Worm (Caenorhabditis elegans) whole organism, young adult: ENCODE data around the gene calu-1.

Experiments used
- B0035.1 ChIP-seq: sonication (generic microtip); optimal IDR thresholded peaks from 2 replicates; lab custom pipeline; 2016; ENCODE audit warnings: missing genetic modification characterization, mild to moderate bottlenecking, missing compliant biosample characterization, missing genotype, missing genetic modification reagents
- C06A6.2 ChIP-seq: fragments of 200-800 bp; sonication (Bioruptor generic); conservative IDR thresholded peaks from 2 replicates; pipeline ENCODE4 v1.3.6; 2022; ENCODE audit warnings: missing genetic modification characterization, missing compliant biosample characterization
- D2030.7 ChIP-seq: fragments of 200-800 bp; sonication (Bioruptor generic); IDR thresholded peaks from 2 replicates; pipeline ENCODE4 v1.3.6; 2022; ENCODE audit warnings: missing genetic modification reagents, missing genetic modification characterization, missing compliant biosample characterization
- F52B5.7 ChIP-seq: sonication (generic microtip); optimal IDR thresholded peaks from 2 replicates; lab custom pipeline; 2016; ENCODE audit warnings: mild to moderate bottlenecking, missing genetic modification characterization, missing compliant biosample characterization
- F57C9.4 ChIP-seq: sonication (generic microtip); optimal IDR thresholded peaks from 2 replicates; lab custom pipeline; 2017; ENCODE audit warnings: mild to moderate bottlenecking, missing genetic modification characterization, missing compliant biosample characterization
- K11D2.4 ChIP-seq: fragments of 200-800 bp; sonication (Bioruptor generic); IDR thresholded peaks from 2 replicates; pipeline ENCODE4 v1.3.6; 2022; ENCODE audit warnings: missing genetic modification reagents, missing genetic modification characterization, missing compliant biosample characterization
- K12H6.12 ChIP-seq: fragments of 200-800 bp; sonication (Bioruptor generic); optimal IDR thresholded peaks from 2 replicates; lab custom pipeline; 2018; ENCODE audit warnings: mild to moderate bottlenecking, missing genetic modification characterization, missing compliant biosample characterization
- Y53G8AR.9 ChIP-seq: fragments of 200-800 bp; sonication (Bioruptor generic); conservative IDR thresholded peaks from 2 replicates; pipeline ENCODE4 v1.3.6; 2022; ENCODE audit warnings: missing genetic modification reagents, missing genetic modification characterization, missing compliant biosample characterization
- Y95B8A.8 ChIP-seq: fragments of 200-800 bp; sonication (Bioruptor generic); IDR thresholded peaks from 2 replicates; pipeline ENCODE4 v1.3.6; 2022; ENCODE audit warnings: missing genetic modification reagents, missing genetic modification characterization, missing compliant biosample characterization
- ZK185.1 ChIP-seq: sonication (generic microtip); optimal IDR thresholded peaks from 2 replicates; lab custom pipeline; 2016; ENCODE audit warnings: mild to moderate bottlenecking, missing genetic modification characterization, missing compliant biosample characterization; ENCODE audit not compliant: poor library complexity, severe bottlenecking
- aptf-3 ChIP-seq: fragments of 200-800 bp; sonication (Bioruptor generic); IDR thresholded peaks from 2 replicates; pipeline ENCODE4 v1.3.6; 2022; ENCODE audit warnings: missing genetic modification characterization, missing compliant biosample characterization
- atf-7 ChIP-seq: sonication (generic microtip); optimal IDR thresholded peaks from 2 replicates; lab custom pipeline; 2017; ENCODE audit warnings: mild to moderate bottlenecking, missing genetic modification characterization, missing compliant biosample characterization
- attf-3 ChIP-seq: fragments of 200-800 bp; sonication (Bioruptor generic); conservative IDR thresholded peaks from 2 replicates; pipeline ENCODE4 v1.3.6; 2022; ENCODE audit warnings: missing genetic modification reagents, missing genetic modification characterization, missing compliant biosample characterization
- bed-1 ChIP-seq: fragments of 200-800 bp; sonication (Bioruptor generic); IDR thresholded peaks from 2 replicates; pipeline ENCODE4 v1.3.6; 2022; ENCODE audit warnings: missing genetic modification reagents, missing genetic modification characterization, missing compliant biosample characterization
- bed-2 ChIP-seq: fragments of 200-800 bp; sonication (Bioruptor generic); IDR thresholded peaks from 2 replicates; pipeline ENCODE4 v1.3.6; 2022; ENCODE audit warnings: missing genetic modification reagents, missing genetic modification characterization, missing compliant biosample characterization
- cebp-1 ChIP-seq, 2 experiments: fragments of 200-800 bp in 1 of 2; sonication (Bioruptor generic) in 1 of 2; sonication (generic microtip) in 1 of 2; IDR thresholded peaks in 1 of 2; optimal IDR thresholded peaks in 1 of 2; 2 replicates each; pipeline versions ENCODE4 v1.3.6 to Lab custom; 2017 to 2022; ENCODE audit warnings: missing compliant biosample characterization in 2 of 2, missing genetic modification characterization in 2 of 2, mild to moderate bottlenecking in 1 of 2, missing genetic modification reagents in 1 of 2, moderate library complexity in 1 of 2
- cebp-2 ChIP-seq: fragments of 200-800 bp; sonication (Bioruptor generic); IDR thresholded peaks from 2 replicates; pipeline ENCODE4 v1.3.6; 2022; ENCODE audit warnings: missing genetic modification characterization, missing compliant biosample characterization
- ceh-58 ChIP-seq: fragments of 200-800 bp; sonication (Bioruptor generic); IDR thresholded peaks from 2 replicates; pipeline ENCODE4 v1.3.6; 2022; ENCODE audit warnings: missing genetic modification characterization, missing compliant biosample characterization
- dox-1 ChIP-seq: fragments of 200-800 bp; sonication (Bioruptor generic); IDR thresholded peaks from 2 replicates; pipeline ENCODE4 v1.3.6; 2022; ENCODE audit warnings: missing genetic modification reagents, missing genetic modification characterization, missing compliant biosample characterization
- dpl-1 ChIP-seq: fragments of 150-350 bp; optimal IDR thresholded peaks from 2 replicates; lab custom pipeline; 2014; ENCODE audit warnings: missing biosample characterization, missing genetic modification reagents, missing genetic modification characterization
- efl-1 ChIP-seq: fragments of 150-350 bp; optimal IDR thresholded peaks from 2 replicates; lab custom pipeline; 2014; ENCODE audit warnings: missing biosample characterization, missing genetic modification reagents, missing genetic modification characterization
- him-1 ChIP-seq: sonication (generic microtip); optimal IDR thresholded peaks from 2 replicates; lab custom pipeline; 2016; ENCODE audit warnings: missing genotype, missing genetic modification reagents, missing genetic modification characterization, missing compliant biosample characterization
- hmg-1.2 ChIP-seq: fragments of 200-800 bp; sonication (Bioruptor generic); IDR thresholded peaks from 2 replicates; pipeline ENCODE4 v1.3.6; 2022; ENCODE audit warnings: missing genetic modification reagents, missing genetic modification characterization, missing compliant biosample characterization
- madf-10 ChIP-seq: sonication (generic microtip); optimal IDR thresholded peaks from 2 replicates; lab custom pipeline; 2016; ENCODE audit warnings: mild to moderate bottlenecking, missing genetic modification characterization, missing compliant biosample characterization
- mel-28 ChIP-seq: sonication (generic microtip); optimal IDR thresholded peaks from 2 replicates; lab custom pipeline; 2016; ENCODE audit warnings: borderline replicate concordance, mild to moderate bottlenecking, missing genetic modification characterization, missing compliant biosample characterization
- mes-4 ChIP-seq: sonication (generic microtip); optimal IDR thresholded peaks from 2 replicates; lab custom pipeline; 2016; ENCODE audit warnings: missing genotype, missing genetic modification characterization, missing compliant biosample characterization
- nfyb-1 ChIP-seq: fragments of 200-800 bp; sonication (Bioruptor generic); IDR thresholded peaks from 2 replicates; pipeline ENCODE4 v1.3.6; 2022; ENCODE audit warnings: missing genetic modification reagents, missing genetic modification characterization, missing compliant biosample characterization
- nhr-27 ChIP-seq: fragments of 200-800 bp; sonication (Bioruptor generic); optimal IDR thresholded peaks from 2 replicates; lab custom pipeline; 2018; ENCODE audit warnings: mild to moderate bottlenecking, missing genetic modification characterization, moderate library complexity, missing compliant biosample characterization
- nhr-80 ChIP-seq: sonication (generic microtip); optimal IDR thresholded peaks from 2 replicates; lab custom pipeline; 2016; ENCODE audit warnings: missing genetic modification characterization, missing compliant biosample characterization
- nhr-90 ChIP-seq: sonication (generic microtip); optimal IDR thresholded peaks from 2 replicates; lab custom pipeline; 2016; ENCODE audit warnings: missing genotype, mild to moderate bottlenecking, missing genetic modification characterization, missing compliant biosample characterization
- pha-4 ChIP-seq: fragments of 150-350 bp; sonication (generic microtip); optimal IDR thresholded peaks from 2 replicates; lab custom pipeline; 2014; ENCODE audit warnings: missing biosample characterization, missing genetic modification reagents, missing genetic modification characterization
- rcor-1 ChIP-seq: fragments of 200-800 bp; sonication (Bioruptor generic); IDR thresholded peaks from 2 replicates; pipeline ENCODE4 v1.3.6; 2022; ENCODE audit warnings: missing genetic modification reagents, missing genetic modification characterization, missing compliant biosample characterization
- sdz-38 ChIP-seq: sonication (generic microtip); optimal IDR thresholded peaks from 2 replicates; lab custom pipeline; 2016; ENCODE audit warnings: missing genotype, missing genetic modification characterization, missing compliant biosample characterization
- snpc-1.1 ChIP-seq: sonication (generic microtip); optimal IDR thresholded peaks from 2 replicates; lab custom pipeline; 2017; ENCODE audit warnings: missing genetic modification characterization, mild to moderate bottlenecking, missing compliant biosample characterization, antibody characterized with exemption, moderate library complexity, missing genotype, missing genetic modification reagents; ENCODE audit not compliant: insufficient read depth
- unc-130 ChIP-seq: sonication (generic microtip); optimal IDR thresholded peaks from 2 replicates; lab custom pipeline; 2016; ENCODE audit warnings: missing genetic modification reagents, missing genetic modification characterization, missing compliant biosample characterization
- unc-62 ChIP-seq: fragments of 150-350 bp; optimal IDR thresholded peaks from 2 replicates; lab custom pipeline; 2014; ENCODE audit warnings: missing biosample characterization, missing genetic modification reagents, missing genetic modification characterization
- zfh-2 ChIP-seq: fragments of 200-800 bp; sonication (Bioruptor generic); conservative IDR thresholded peaks from 2 replicates; pipeline ENCODE4 v1.3.6; 2022; ENCODE audit warnings: missing genetic modification reagents, missing genetic modification characterization, missing compliant biosample characterization
- ztf-18 ChIP-seq: sonication (generic microtip); optimal IDR thresholded peaks from 2 replicates; lab custom pipeline; 2016; ENCODE audit warnings: missing genotype, mild to moderate bottlenecking, missing genetic modification characterization, missing compliant biosample characterization
- ztf-3 ChIP-seq: fragments of 200-800 bp; sonication (Bioruptor generic); optimal IDR thresholded peaks from 2 replicates; lab custom pipeline; 2018; ENCODE audit warnings: mild to moderate bottlenecking, missing genetic modification characterization, missing compliant biosample characterization

calu-1 gene

ce11 chrX:4982009-4982625, 11.4 kb upstream of the calu-1 start (continued):
- TF ChIP-seq cebp-1 (GFP tag; IDR thresholded peaks at IDR 0.05; lab: Robert Waterston, UW), result no peak
- TF ChIP-seq cebp-1 (tag; optimal IDR thresholded peaks at IDR 0.05; lab: Kevin White, UChicago), result peak; percentile 47
- TF ChIP-seq ceh-58 (GFP tag; lab: Robert Waterston, UW), result no peak
- TF ChIP-seq Y53G8AR.9, result no peak
- no peak for TF ChIP-seq efl-1 (GFP tag; lab: Kevin White, UChicago)
- TF ChIP-seq pha-4, result no peak
- no peak for TF ChIP-seq atf-7 (tag; lab: Kevin White, UChicago)
- TF ChIP-seq D2030.7, result no peak
- no peak for TF ChIP-seq him-1
- TF ChIP-seq F52B5.7 (tag; lab: Kevin White, UChicago), result no peak
- TF ChIP-seq attf-3, result no peak
- TF ChIP-seq mel-28, result no peak
- TF ChIP-seq rcor-1, result no peak
- TF ChIP-seq dox-1 (GFP tag; lab: Robert Waterston, UW), result no peak
- TF ChIP-seq ztf-18 (tag; lab: Kevin White, UChicago), result no peak
- TF ChIP-seq snpc-1.1, result no peak
- TF ChIP-seq F57C9.4 (tag; lab: Kevin White, UChicago), result no peak
- TF ChIP-seq unc-62, result no peak
- no peak for TF ChIP-seq bed-2
- peak; percentile 62 for TF ChIP-seq K12H6.12 (tag; lab: Kevin White, UChicago)
- TF ChIP-seq nhr-27, result no peak
- TF ChIP-seq unc-130 (GFP tag; lab: Kevin White, UChicago), result no peak
- no peak for TF ChIP-seq aptf-3 (GFP tag; lab: Robert Waterston, UW)
- no peak for TF ChIP-seq dpl-1
- TF ChIP-seq bed-1 (GFP tag; lab: Robert Waterston, UW), result no peak
- no peak for TF ChIP-seq nhr-80 (tag; lab: Kevin White, UChicago)
- TF ChIP-seq mes-4 (tag; lab: Kevin White, UChicago), result no peak
- TF ChIP-seq B0035.1 (tag; lab: Kevin White, UChicago), result no peak
- peak; percentile 46; the same call in 1 of the 2 replicates for TF ChIP-seq nfyb-1 (GFP tag; lab: Robert Waterston, UW)
- TF ChIP-seq cebp-2, result no peak
- peak; percentile 59; the same call in 1 of the 2 replicates for TF ChIP-seq K11D2.4 (GFP tag; lab: Robert Waterston, UW)
- no peak for TF ChIP-seq madf-10 (tag; lab: Kevin White, UChicago)
- TF ChIP-seq zfh-2 (GFP tag; lab: Robert Waterston, UW), result peak; percentile 91
- no peak for TF ChIP-seq ZK185.1 (tag; lab: Kevin White, UChicago)
- no peak for TF ChIP-seq ztf-3 (GFP tag; lab: Kevin White, UChicago)
- no peak for TF ChIP-seq nhr-90 (tag; lab: Kevin White, UChicago)
- no peak for TF ChIP-seq Y95B8A.8 (GFP tag; lab: Robert Waterston, UW)

ce11 chrX:4981579-4981978, 10.9 kb upstream of the calu-1 start:
- TF ChIP-seq sdz-38 (tag; lab: Kevin White, UChicago) (no peak), nhr-80 (tag; lab: Kevin White, UChicago) (peak; percentile 26)

ce11 chrX:4981059-4981458, 10.3 kb upstream of the calu-1 start:
- TF ChIP-seq cebp-1 (GFP tag; IDR thresholded peaks at IDR 0.05; lab: Robert Waterston, UW) (no peak), cebp-1 (tag; optimal IDR thresholded peaks at IDR 0.05; lab: Kevin White, UChicago) (peak; percentile 14), hmg-1.2 (GFP tag; lab: Robert Waterston, UW) (peak; percentile 17; the same call in 1 of the 2 replicates), C06A6.2 (GFP tag; lab: Robert Waterston, UW) (no peak), zfh-2 (GFP tag; lab: Robert Waterston, UW) (0 out of 2 replicates have a peak, but pooled peaks have one; percentile 22)
- TF ChIP-seq, all 124 proteins: peak for 3
